Worm (Caenorhabditis elegans) whole organism, L2 larva: ENCODE measurements around the gene grl-17.

Source experiments
- Y55F3AM.14 ChIP-seq: fragments of 200-800 bp; sonication (Bioruptor generic); optimal IDR thresholded peaks from 2 replicates; lab custom pipeline; 2018; ENCODE audit warnings: mild to moderate bottlenecking, missing genetic modification characterization, missing compliant biosample characterization
- ceh-16 ChIP-seq: fragments of 150-350 bp; optimal IDR thresholded peaks from 2 replicates; lab custom pipeline; 2014; ENCODE audit warnings: missing biosample characterization, missing genetic modification characterization
- ceh-82 ChIP-seq: fragments of 150-350 bp; optimal IDR thresholded peaks from 2 replicates; lab custom pipeline; 2014; ENCODE audit warnings: missing biosample characterization, missing genetic modification characterization
- dmd-4 ChIP-seq: sonication (generic microtip); optimal IDR thresholded peaks from 2 replicates; lab custom pipeline; 2017; ENCODE audit warnings: missing biosample characterization, missing genetic modification characterization
- elt-3 ChIP-seq: sonication (generic microtip); optimal IDR thresholded peaks from 2 replicates; lab custom pipeline; 2017; ENCODE audit warnings: missing biosample characterization, missing genetic modification characterization
- fos-1 ChIP-seq: fragments of 150-350 bp; optimal IDR thresholded peaks from 2 replicates; lab custom pipeline; 2014; ENCODE audit warnings: missing biosample characterization, missing genetic modification characterization
- gmeb-1 ChIP-seq: fragments of 150-350 bp; optimal IDR thresholded peaks from 2 replicates; lab custom pipeline; 2014; ENCODE audit warnings: missing biosample characterization, missing genetic modification characterization
- lin-13 ChIP-seq: fragments of 150-350 bp; optimal IDR thresholded peaks from 2 replicates; lab custom pipeline; 2014; ENCODE audit warnings: missing biosample characterization, missing genetic modification reagents, missing genetic modification characterization
- mdl-1 ChIP-seq, 2 experiments: fragments of 150-350 bp in 1 of 2; sonication (generic microtip) in 1 of 2; optimal IDR thresholded peaks; 2 replicates each; lab custom pipeline; 2017; ENCODE audit warnings: missing biosample characterization in 2 of 2, missing genetic modification characterization in 2 of 2
- nhr-23 ChIP-seq: fragments of 150-350 bp; optimal IDR thresholded peaks from 2 replicates; lab custom pipeline; 2014; ENCODE audit warnings: missing biosample characterization, missing genetic modification reagents, missing genetic modification characterization
- snpc-4 ChIP-seq: fragments of 150-350 bp; optimal IDR thresholded peaks from 2 replicates; lab custom pipeline; 2014; ENCODE audit warnings: missing biosample characterization, missing genetic modification characterization
- unc-62 ChIP-seq: fragments of 150-350 bp; optimal IDR thresholded peaks from 2 replicates; lab custom pipeline; 2014; ENCODE audit warnings: missing biosample characterization, missing genetic modification reagents, missing genetic modification characterization
- ztf-4 ChIP-seq: fragments of 150-350 bp; optimal IDR thresholded peaks from 2 replicates; lab custom pipeline; 2014; ENCODE audit warnings: missing biosample characterization, missing genetic modification characterization

DNA sequence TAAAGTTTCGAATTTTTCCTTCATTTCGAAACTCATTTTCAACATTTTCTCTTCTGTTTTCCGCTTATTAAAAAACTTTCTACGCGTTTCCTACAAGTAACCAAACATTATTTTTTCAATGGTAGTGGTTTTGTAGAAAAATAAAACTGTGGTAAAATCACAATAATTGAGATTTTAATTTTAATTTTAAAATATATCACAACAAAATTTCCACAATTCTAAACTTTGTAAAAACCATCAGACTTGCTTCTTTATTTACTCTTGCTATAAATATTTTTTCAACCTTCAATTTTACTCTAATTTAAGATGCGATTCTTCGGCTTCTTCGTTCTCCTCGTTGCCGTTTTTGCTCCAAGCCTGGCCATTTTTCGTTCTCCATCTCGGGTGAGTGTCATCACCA is 24.2 kb upstream of the grl-17 start, which contains the start of gene F53F4.17:
- TF ChIP-seq ceh-16 (tag; lab: Kevin White, UChicago) = no peak
- no peak for TF ChIP-seq elt-3
- TF ChIP-seq nhr-23 = no peak
- no peak for TF ChIP-seq snpc-4
- TF ChIP-seq lin-13 (GFP tag; lab: Kevin White, UChicago) = no peak
- no peak for TF ChIP-seq dmd-4 (tag; lab: Kevin White, UChicago)
- no peak for TF ChIP-seq Y55F3AM.14 (GFP tag; lab: Kevin White, UChicago)
- TF ChIP-seq mdl-1 (tag; optimal IDR thresholded peaks at IDR 0.05; lab: Kevin White, UChicago) = no peak
- TF ChIP-seq unc-62 (GFP tag; lab: Kevin White, UChicago) = no peak
- TF ChIP-seq fos-1 = no peak
- no peak for TF ChIP-seq gmeb-1 (tag; lab: Kevin White, UChicago)
- no peak for TF ChIP-seq ztf-4 (tag; lab: Kevin White, UChicago)
- TF ChIP-seq ceh-82 (tag; lab: Kevin White, UChicago) = no peak
